Worm (Caenorhabditis elegans): ENCODE results near the gene H40L08.9.
A peak's percentile ranks its signal among the peaks of the same experiment; 100 is the strongest.

Gene H40L08.9

DNA sequence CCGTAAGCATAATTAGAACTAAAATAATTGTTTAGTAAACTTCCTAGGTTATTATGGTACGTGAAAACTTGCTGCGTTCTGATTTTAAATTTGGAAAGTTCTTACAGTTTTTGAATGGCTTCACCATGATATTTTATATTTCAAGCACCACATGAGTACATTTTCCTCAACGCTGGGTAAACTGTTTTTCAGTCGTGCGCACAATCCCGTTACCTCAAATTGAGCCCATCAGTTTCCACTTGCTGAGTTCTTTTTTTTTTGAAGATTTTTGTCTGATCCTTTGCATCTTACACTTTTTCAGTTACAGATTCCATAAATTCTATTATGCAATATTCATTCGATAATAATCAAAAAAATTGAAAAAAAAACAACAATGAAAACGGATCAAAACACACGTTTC lies 44.3 kb upstream of the H40L08.9 start:
- TF ChIP-seq tbx-2 (tag; optimal IDR thresholded peaks at IDR 0.05) (no peak), hlh-4 (tag; optimal IDR thresholded peaks at IDR 0.05) (no peak), dsc-1 (tag; optimal IDR thresholded peaks at IDR 0.05) (no peak)

DNA sequence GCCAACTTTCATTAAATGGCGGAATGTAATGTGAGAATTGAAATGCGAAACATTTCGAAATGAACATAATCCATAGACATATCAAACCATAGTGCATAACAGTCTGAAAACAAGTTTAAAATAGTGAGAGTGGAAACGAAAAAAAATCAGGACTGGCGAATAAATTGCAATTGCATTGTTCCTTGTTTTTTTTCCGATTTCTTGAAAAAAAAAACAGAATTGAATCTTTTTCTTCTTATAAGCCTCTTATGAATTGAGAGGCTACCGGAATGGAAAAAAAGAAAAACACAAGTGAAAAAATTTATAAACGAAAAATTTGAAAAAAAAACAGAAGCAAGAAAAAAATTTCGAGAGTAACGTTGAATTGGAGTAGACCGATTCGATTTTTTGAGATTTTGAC lies 40.2 kb upstream of the H40L08.9 start, which contains the start of gene R07D5.2:
Gene R07D5.2 (minus strand): TSS at position 101 of the 400 bp plus-strand sequence.
- TF ChIP-seq mef-2 (tag; optimal IDR thresholded peaks at IDR 0.05), result no peak
- no peak for TF ChIP-seq ceh-82 (tag; optimal IDR thresholded peaks at IDR 0.05)
- TF ChIP-seq hlh-17 (GFP tag; optimal IDR thresholded peaks at IDR 0.05; ENCODE audit: borderline replicate concordance), result no peak
- no peak for TF ChIP-seq nhr-12 (tag; optimal IDR thresholded peaks at IDR 0.05)
- TF ChIP-seq ets-5 (GFP tag; IDR thresholded peaks at IDR 0.05), result no peak
- no peak for TF ChIP-seq dsc-1 (tag; optimal IDR thresholded peaks at IDR 0.05)
- no peak for TF ChIP-seq C04F5.9 (tag; optimal IDR thresholded peaks at IDR 0.05)
- TF ChIP-seq C16A3.4 (tag; optimal IDR thresholded peaks at IDR 0.05), result no peak
- TF ChIP-seq ceh-90 (tag; optimal IDR thresholded peaks at IDR 0.05), result no peak
- no peak for TF ChIP-seq hlh-4 (tag; optimal IDR thresholded peaks at IDR 0.05)
- TF ChIP-seq snu-23 (GFP tag; optimal IDR thresholded peaks at IDR 0.05), result no peak
- TF ChIP-seq tlp-1 (tag; optimal IDR thresholded peaks at IDR 0.05), result no peak
- TF ChIP-seq Y116A8C.19 (tag; optimal IDR thresholded peaks at IDR 0.05; ENCODE audit: borderline replicate concordance), result no peak
- no peak for TF ChIP-seq blmp-1 (tag; optimal IDR thresholded peaks at IDR 0.05)
- no peak for TF ChIP-seq zip-4 (GFP tag; optimal IDR thresholded peaks at IDR 0.05)
- TF ChIP-seq nhr-71 (tag; optimal IDR thresholded peaks at IDR 0.05), result no peak
- no peak for TF ChIP-seq efl-1 (optimal IDR thresholded peaks at IDR 0.05)
- no peak for TF ChIP-seq efl-1 (GFP tag; optimal IDR thresholded peaks at IDR 0.05 in 1 of 2)
- TF ChIP-seq nhr-47 (tag; optimal IDR thresholded peaks at IDR 0.05), result no peak
- TF ChIP-seq egl-13 (tag; optimal IDR thresholded peaks at IDR 0.05), result no peak

DNA sequence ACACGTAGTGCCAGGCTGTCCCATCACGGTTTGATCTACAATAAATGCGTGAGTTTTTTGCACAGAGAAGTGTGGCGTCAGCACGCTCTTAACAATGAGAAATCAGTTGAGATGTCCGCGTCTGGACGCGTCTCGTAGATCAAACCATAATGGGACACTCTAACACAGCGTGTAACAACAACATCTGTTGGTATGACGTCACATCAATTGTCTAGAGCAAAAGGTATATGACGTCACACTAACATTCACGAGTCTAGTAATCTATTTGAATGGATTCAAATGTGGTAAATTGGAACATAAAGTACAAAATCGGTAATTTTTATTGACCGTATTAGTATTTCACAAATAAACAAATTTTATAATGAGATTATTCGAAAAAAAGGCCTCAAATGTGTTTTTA lies 39.5 kb upstream of the H40L08.9 start:
- TF ChIP-seq unc-30 (tag; optimal IDR thresholded peaks at IDR 0.05) (no peak), lin-14 (GFP tag; optimal IDR thresholded peaks at IDR 0.05) (no peak)

DNA sequence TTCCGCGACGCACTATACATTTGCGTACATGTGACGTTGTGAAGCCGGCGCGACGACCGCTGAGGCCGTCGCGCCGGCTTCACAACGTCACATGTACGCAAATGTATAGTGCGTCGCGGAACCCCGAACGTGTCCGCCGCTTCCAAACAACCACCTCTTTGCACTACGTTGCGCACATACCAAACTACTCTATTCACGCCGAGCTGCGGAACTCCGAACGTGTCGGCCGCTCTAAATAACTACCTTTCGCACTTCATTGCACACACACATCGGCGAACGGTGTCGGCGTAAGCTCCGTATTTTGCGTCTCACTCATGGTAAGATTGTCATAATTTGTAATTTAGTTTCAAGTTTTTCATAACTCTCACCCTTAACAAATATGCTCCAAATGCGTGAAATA lies 35.9 kb upstream of the H40L08.9 start:
- no peak for TF ChIP-seq ceh-88 (GFP tag; IDR thresholded peaks at IDR 0.05)
- peak; percentile 5 for TF ChIP-seq snpc-4 (tag; optimal IDR thresholded peaks at IDR 0.05)

DNA sequence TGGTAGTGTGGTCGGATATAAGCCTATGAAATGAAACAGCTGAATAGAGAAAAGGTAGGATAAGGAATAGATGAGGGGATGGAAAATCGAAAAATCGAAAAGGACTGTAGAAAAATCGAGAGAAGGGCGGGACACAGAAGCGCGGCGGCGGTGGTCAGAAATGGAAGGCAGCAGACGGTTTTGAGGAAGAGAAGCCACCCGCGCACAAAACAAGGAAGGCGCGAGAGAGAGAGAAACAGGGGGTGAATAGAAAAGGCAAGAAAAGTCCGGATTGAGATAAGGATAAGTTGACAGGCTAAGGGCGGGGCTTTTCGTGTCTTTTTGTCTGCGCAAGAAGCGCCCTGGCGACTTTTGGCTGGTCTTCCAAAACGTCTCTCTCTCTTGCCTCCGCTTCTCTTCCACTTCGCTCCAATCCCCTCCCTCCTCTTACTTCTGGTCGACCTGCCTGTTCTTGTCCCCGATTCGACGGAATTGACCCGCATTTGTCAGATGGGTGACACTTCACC lies 31.5 kb upstream of the H40L08.9 start, which contains the start of gene mlt-9:
Gene mlt-9 (minus strand): TSS at position 51 of the 506 bp plus-strand sequence.
- TF ChIP-seq tlp-1 (tag; optimal IDR thresholded peaks at IDR 0.05), result no peak
- TF ChIP-seq blmp-1 (tag; optimal IDR thresholded peaks at IDR 0.05), result peak; percentile 54

DNA sequence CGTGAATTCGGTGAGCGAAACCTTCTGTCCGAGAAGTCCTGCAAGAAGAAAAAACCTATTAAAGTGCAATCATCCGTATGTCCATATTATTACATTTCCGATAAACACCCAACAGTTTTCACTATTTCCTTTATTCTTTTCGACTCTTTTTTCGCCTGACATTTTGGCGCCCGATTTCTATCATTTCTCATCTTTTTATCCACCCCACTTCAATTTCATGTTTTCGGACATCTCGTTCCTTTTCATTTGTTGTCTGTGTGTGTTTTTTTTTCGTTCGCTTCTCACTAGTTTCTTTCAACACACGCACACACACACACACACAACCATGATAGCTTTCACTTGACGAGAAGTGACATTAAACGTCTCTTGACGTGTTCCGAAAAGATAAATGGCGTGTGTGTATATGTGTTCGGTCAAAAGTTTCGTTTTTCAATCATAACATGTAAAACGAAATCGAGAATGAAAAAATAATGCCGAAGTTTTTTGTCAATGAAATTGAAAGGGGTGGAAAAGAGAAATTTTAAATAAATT lies 28.7 kb upstream of the H40L08.9 start:
- peak; percentile 94 for TF ChIP-seq blmp-1 (tag; optimal IDR thresholded peaks at IDR 0.05)
- TF ChIP-seq tlp-1 (tag; optimal IDR thresholded peaks at IDR 0.05), result no peak

DNA sequence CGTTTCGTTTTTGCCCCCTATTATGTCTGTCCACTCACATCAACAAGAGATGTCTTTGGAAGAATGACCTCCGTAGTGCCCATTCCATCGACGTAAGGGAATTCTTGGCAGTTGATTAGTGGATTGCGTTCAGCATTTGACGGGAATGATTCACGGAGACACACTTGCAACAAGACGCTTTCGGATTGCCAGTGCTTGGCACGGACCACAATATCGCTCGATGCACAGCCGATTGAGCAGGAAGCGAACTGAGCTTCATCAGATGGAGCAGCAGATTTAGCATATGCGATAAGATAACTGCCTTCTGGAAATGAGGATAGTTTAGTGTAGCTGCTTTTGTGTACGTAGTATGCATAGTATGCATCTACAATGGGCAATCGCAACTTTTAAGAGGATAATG lies 27.2 kb upstream of the H40L08.9 start:
- TF ChIP-seq swsn-7 (tag; optimal IDR thresholded peaks at IDR 0.05), result no peak
- no peak for TF ChIP-seq hlh-17 (GFP tag; optimal IDR thresholded peaks at IDR 0.05; ENCODE audit: borderline replicate concordance)
- TF ChIP-seq mab-9 (GFP tag; IDR thresholded peaks at IDR 0.05), result no peak
- no peak for TF ChIP-seq isw-1 (GFP tag; IDR thresholded peaks at IDR 0.05)
- no peak for TF ChIP-seq elt-2 (tag; optimal IDR thresholded peaks at IDR 0.05)
- no peak for TF ChIP-seq lin-13 (GFP tag; optimal IDR thresholded peaks at IDR 0.05)
- TF ChIP-seq ztf-4 (tag; optimal IDR thresholded peaks at IDR 0.05), result no peak
- TF ChIP-seq nhr-19 (GFP tag; conservative IDR thresholded peaks at IDR 0.05), result no peak
- no peak for TF ChIP-seq unc-98 (GFP tag; IDR thresholded peaks at IDR 0.05)
- no peak for TF ChIP-seq xbp-1 (tag; optimal IDR thresholded peaks at IDR 0.05)
- no peak for TF ChIP-seq nhr-47 (tag; optimal IDR thresholded peaks at IDR 0.05)
- no peak for TF ChIP-seq unc-62 (GFP tag; optimal IDR thresholded peaks at IDR 0.05)
- no peak for TF ChIP-seq nhr-85 (tag)
- TF ChIP-seq sptf-1 (tag; optimal IDR thresholded peaks at IDR 0.05), result no peak
- no peak for TF ChIP-seq lir-3 (tag; optimal IDR thresholded peaks at IDR 0.05; ENCODE audit: poor library complexity)

Data from whole organism, L1 larva.